Worm (Caenorhabditis elegans) whole organism, L4 larva: ENCODE measurements around the gene R08A2.9.

Source experiments
- aha-1 ChIP-seq: fragments of 150-350 bp; peaks from one replicate; lab custom pipeline; 2014; ENCODE audit warnings: missing biosample characterization, missing genetic modification characterization
- aly-2 ChIP-seq: sonication (generic microtip); optimal IDR thresholded peaks from 2 replicates; lab custom pipeline; 2018; ENCODE audit warnings: missing biosample characterization, missing genetic modification characterization
- ama-1 ChIP-seq: fragments of 150-350 bp; optimal IDR thresholded peaks from 2 replicates; lab custom pipeline; 2014; ENCODE audit warnings: inconsistent platforms, mixed read lengths
- dve-1 ChIP-seq: sonication (generic microtip); optimal IDR thresholded peaks from 2 replicates; lab custom pipeline; 2017; ENCODE audit warnings: antibody characterized with exemption, mild to moderate bottlenecking, missing genetic modification characterization, missing compliant biosample characterization; ENCODE audit not compliant: insufficient read depth
- hmg-1.1 ChIP-seq: fragments of 200-800 bp; sonication (Bioruptor generic); IDR thresholded peaks from 2 replicates; pipeline ENCODE4 v1.3.6; 2022; ENCODE audit warnings: missing genetic modification reagents, missing genetic modification characterization, missing compliant biosample characterization
- lin-13 ChIP-seq: fragments of 150-350 bp; optimal IDR thresholded peaks from 2 replicates; lab custom pipeline; 2014; ENCODE audit warnings: missing biosample characterization, missing genetic modification reagents, missing genetic modification characterization
- lsy-2 ChIP-seq, 2 experiments: fragments of 150-350 bp in 1 of 2; sonication (generic microtip) in 1 of 2; optimal IDR thresholded peaks; 2 replicates each; lab custom pipeline; 2014 to 2017; ENCODE audit warnings: missing biosample characterization in 2 of 2, missing genetic modification characterization in 2 of 2
- nhr-11 ChIP-seq: fragments of 150-350 bp; optimal IDR thresholded peaks from 2 replicates; lab custom pipeline; 2014; ENCODE audit warnings: missing biosample characterization, missing genetic modification characterization
- unc-39 ChIP-seq: sonication (generic microtip); optimal IDR thresholded peaks from 2 replicates; lab custom pipeline; 2017; ENCODE audit warnings: missing biosample characterization, missing genetic modification characterization
- unc-62 ChIP-seq, 3 experiments: fragments of 150-350 bp in 1 of 3; sonication (generic microtip); optimal IDR thresholded peaks in 2 of 3; peaks in 1 of 3; 1 replicate in 1 of 3; 2 replicates in 2 of 3; lab custom pipeline; 2014 to 2017; ENCODE audit warnings: missing biosample characterization in 3 of 3, missing genetic modification characterization in 3 of 3, missing genetic modification reagents in 3 of 3, missing genotype in 1 of 3
- zfp-2 ChIP-seq: sonication (generic microtip); optimal IDR thresholded peaks from 2 replicates; lab custom pipeline; 2016; ENCODE audit warnings: mild to moderate bottlenecking, missing genetic modification characterization, missing compliant biosample characterization
- ztf-11 ChIP-seq: fragments of 150-350 bp; optimal IDR thresholded peaks from 2 replicates; lab custom pipeline; 2014; ENCODE audit warnings: missing biosample characterization, missing genetic modification characterization

DNA sequence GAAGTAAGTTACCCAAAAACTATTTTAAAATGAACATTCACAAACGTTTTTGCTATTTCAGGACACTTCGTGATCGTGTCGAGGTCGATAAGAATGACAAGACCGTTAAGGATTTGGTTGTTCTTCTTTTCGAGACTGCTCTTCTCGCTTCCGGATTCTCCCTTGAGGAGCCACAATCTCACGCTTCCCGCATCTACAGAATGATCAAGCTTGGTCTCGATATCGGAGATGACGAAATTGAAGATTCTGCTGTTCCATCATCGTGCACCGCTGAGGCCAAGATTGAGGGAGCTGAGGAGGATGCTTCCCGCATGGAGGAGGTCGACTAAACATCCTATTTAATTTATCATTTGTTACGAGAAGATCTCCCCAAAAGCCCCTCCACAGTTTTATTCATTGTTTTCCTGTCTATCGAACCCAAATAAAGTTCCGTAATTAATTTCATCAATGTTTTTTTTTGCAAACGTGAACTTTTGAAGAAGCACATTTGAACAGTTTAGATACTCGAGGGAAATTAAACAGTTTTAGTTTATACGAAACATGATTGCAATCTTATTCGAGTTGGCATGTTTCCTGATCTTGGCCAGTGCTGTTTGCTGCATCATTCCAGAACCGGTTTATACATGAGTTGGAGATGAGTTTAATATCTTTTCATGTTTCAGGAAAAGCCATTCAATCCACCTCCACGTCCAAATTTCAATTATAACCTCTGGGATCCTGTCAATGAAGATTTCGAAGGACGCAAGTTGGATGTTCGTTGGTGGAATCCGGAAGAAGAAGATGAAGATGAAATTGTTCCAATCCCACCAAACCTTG, 19.8 kb upstream of the R08A2.9 start, which contains the start of gene C47E8.11:
- no peak for TF ChIP-seq unc-62 (GFP tag; optimal IDR thresholded peaks at IDR 0.05 in 1 of 2; lab: Kevin White, UChicago)
- TF ChIP-seq unc-62 (tag; optimal IDR thresholded peaks at IDR 0.05; lab: Kevin White, UChicago): no peak
- no peak for TF ChIP-seq zfp-2 (tag; lab: Kevin White, UChicago)
- no peak for TF ChIP-seq ztf-11 (tag; lab: Kevin White, UChicago)
- TF ChIP-seq ama-1 (lab: Kevin White, UChicago): peak; percentile 71
- peak; percentile 91 for TF ChIP-seq lin-13 (GFP tag; lab: Kevin White, UChicago)
- TF ChIP-seq aly-2 (tag; lab: Kevin White, UChicago): peak; percentile 100
- no peak for TF ChIP-seq unc-39
- TF ChIP-seq hmg-1.1 (GFP tag; lab: Robert Waterston, UW): peak; percentile 39
- TF ChIP-seq aha-1: peak; percentile 98
- TF ChIP-seq nhr-11 (tag; lab: Kevin White, UChicago): no peak
- peak; percentile 65 for TF ChIP-seq dve-1 (tag; lab: Kevin White, UChicago)
- TF ChIP-seq lsy-2 (tag; optimal IDR thresholded peaks at IDR 0.05; lab: Kevin White, UChicago): peak in 1 of 2 experiments; percentile 87
